Fruit fly (Drosophila melanogaster) whole organism, embryonic: Measurements from ENCODE around the gene CG12948.

Experiments used
- BEAF-32 ChIP-seq: fragments of 200-800 bp; sonication (Bioruptor generic); optimal IDR thresholded peaks from 3 replicates; lab custom pipeline; 2017; ENCODE audit warnings: missing biosample characterization, missing genetic modification characterization, mild to moderate bottlenecking, moderate library complexity, missing genetic modification reagents
- CG11085 ChIP-seq: fragments of 200-800 bp; sonication (Bioruptor generic); IDR thresholded peaks from 2 replicates; pipeline ENCODE4 v1.3.6; 2022; ENCODE audit warnings: missing biosample characterization, missing genetic modification characterization
- CG11398 ChIP-seq: fragments of 200-800 bp; sonication (Bioruptor generic); optimal IDR thresholded peaks from 2 replicates; lab custom pipeline; 2016; ENCODE audit warnings: missing biosample characterization, missing genetic modification characterization
- CG12071 ChIP-seq: fragments of 200-800 bp; sonication (Bioruptor generic); optimal IDR thresholded peaks from 3 replicates; lab custom pipeline; 2018; ENCODE audit warnings: missing biosample characterization, mild to moderate bottlenecking, missing genetic modification characterization
- CG12104 ChIP-seq: fragments of 200-800 bp; sonication (Bioruptor generic); optimal IDR thresholded peaks from 3 replicates; lab custom pipeline; 2016; ENCODE audit warnings: missing biosample characterization, missing genetic modification characterization
- CG14860 ChIP-seq: fragments of 200-800 bp; sonication (Bioruptor generic); IDR thresholded peaks from 3 replicates; pipeline ENCODE4 v1.3.6; 2022; ENCODE audit warnings: missing biosample characterization, missing genetic modification characterization; ENCODE audit not compliant: partially characterized antibody
- CG15514 ChIP-seq: fragments of 200-800 bp; sonication (Bioruptor generic); optimal IDR thresholded peaks from 3 replicates; lab custom pipeline; 2017; ENCODE audit warnings: missing biosample characterization, missing genetic modification characterization, mild to moderate bottlenecking, moderate library complexity, missing genetic modification reagents
- CG15696 ChIP-seq: fragments of 200-800 bp; sonication (Bioruptor generic); optimal IDR thresholded peaks from 2 replicates; lab custom pipeline; 2019; ENCODE audit warnings: missing biosample characterization, mild to moderate bottlenecking, missing genetic modification characterization, moderate library complexity
- CG2116 ChIP-seq: fragments of 200-800 bp; sonication (Bioruptor generic); optimal IDR thresholded peaks from 3 replicates; lab custom pipeline; 2018; ENCODE audit warnings: missing biosample characterization, mild to moderate bottlenecking, missing genetic modification characterization
- CG2129 ChIP-seq: fragments of 200-800 bp; sonication (Bioruptor generic); IDR thresholded peaks from 2 replicates; pipeline ENCODE4 v1.3.6; 2022; ENCODE audit warnings: missing biosample characterization, missing genetic modification characterization; ENCODE audit not compliant: partially characterized antibody
- CG31365 ChIP-seq: fragments of 200-800 bp; sonication (Bioruptor generic); optimal IDR thresholded peaks from 2 replicates; lab custom pipeline; 2018; ENCODE audit warnings: missing biosample characterization, mild to moderate bottlenecking, missing genetic modification characterization
- CG34422 ChIP-seq: fragments of 200-800 bp; sonication (Bioruptor generic); IDR thresholded peaks from 3 replicates; pipeline ENCODE4 v1.3.6; 2022; ENCODE audit warnings: missing biosample characterization, missing genetic modification characterization
- CG43689 ChIP-seq: fragments of 200-800 bp; sonication (Bioruptor generic); IDR thresholded peaks from 2 replicates; pipeline ENCODE4 v1.3.6; 2022; ENCODE audit warnings: missing biosample characterization, missing genetic modification characterization
- CG4820 ChIP-seq: fragments of 200-800 bp; sonication (Bioruptor generic); optimal IDR thresholded peaks from 3 replicates; lab custom pipeline; 2016; ENCODE audit warnings: missing biosample characterization, missing genetic modification characterization
- CG6791 ChIP-seq: fragments of 200-800 bp; sonication (Bioruptor generic); IDR thresholded peaks from 3 replicates; pipeline ENCODE4 v1.3.6; 2022; ENCODE audit warnings: missing biosample characterization, missing genetic modification characterization; ENCODE audit not compliant: partially characterized antibody
- CG7357 ChIP-seq: fragments of 200-800 bp; sonication (Bioruptor generic); IDR thresholded peaks from 3 replicates; pipeline ENCODE4 v1.3.6; 2022; ENCODE audit warnings: missing biosample characterization, missing genetic modification characterization
- CG7372 ChIP-seq: fragments of 200-800 bp; sonication (Bioruptor generic); IDR thresholded peaks from 2 replicates; pipeline ENCODE4 v1.3.6; 2022; ENCODE audit warnings: missing biosample characterization, missing genetic modification characterization
- CG7556 ChIP-seq: fragments of 200-800 bp; sonication (Bioruptor generic); optimal IDR thresholded peaks from 2 replicates; lab custom pipeline; 2017; ENCODE audit warnings: missing biosample characterization, mild to moderate bottlenecking, missing genetic modification characterization
- CG7963 ChIP-seq: fragments of 200-800 bp; sonication (Bioruptor generic); IDR thresholded peaks from 3 replicates; pipeline ENCODE4 v1.3.6; 2022; ENCODE audit warnings: missing biosample characterization, missing genetic modification characterization; ENCODE audit not compliant: partially characterized antibody
- CG9437 ChIP-seq: fragments of 200-800 bp; sonication (Bioruptor generic); optimal IDR thresholded peaks from 2 replicates; lab custom pipeline; 2018; ENCODE audit warnings: missing biosample characterization, mild to moderate bottlenecking, missing genetic modification characterization
- Chrac-16 ChIP-seq: fragments of 200-800 bp; sonication (Bioruptor generic); optimal IDR thresholded peaks from 3 replicates; lab custom pipeline; 2016; ENCODE audit warnings: missing biosample characterization, missing genetic modification characterization
- CrebB ChIP-seq: fragments of 200-800 bp; sonication (Bioruptor generic); optimal IDR thresholded peaks from 3 replicates; lab custom pipeline; 2018; ENCODE audit warnings: missing biosample characterization, mild to moderate bottlenecking, missing genetic modification characterization
- Dek ChIP-seq: fragments of 200-800 bp; sonication (Bioruptor generic); optimal IDR thresholded peaks from 3 replicates; lab custom pipeline; 2019; ENCODE audit warnings: missing biosample characterization, mild to moderate bottlenecking, missing genetic modification characterization, moderate library complexity
- Dll ChIP-seq: fragments of 200-800 bp; sonication (Bioruptor generic); IDR thresholded peaks from 4 replicates; pipeline ENCODE4 v1.3.6; 2022; ENCODE audit warnings: missing biosample characterization, missing genetic modification characterization; ENCODE audit not compliant: partially characterized antibody
- Dref ChIP-seq: fragments of 200-800 bp; sonication (Bioruptor generic); IDR thresholded peaks from 2 replicates; pipeline ENCODE4 v1.3.6; 2022; ENCODE audit warnings: missing biosample characterization, missing genetic modification characterization
- HHEX ChIP-seq: fragments of 200-800 bp; sonication (Bioruptor generic); optimal IDR thresholded peaks from 3 replicates; lab custom pipeline; 2017; ENCODE audit warnings: missing biosample characterization, mild to moderate bottlenecking, missing genetic modification characterization, missing genetic modification reagents
- HLH4C ChIP-seq: fragments of 200-800 bp; sonication (Bioruptor generic); IDR thresholded peaks from 3 replicates; pipeline ENCODE4 v1.3.6; 2022; ENCODE audit warnings: missing biosample characterization, missing genetic modification characterization; ENCODE audit not compliant: partially characterized antibody
- HLH54F ChIP-seq: fragments of 200-800 bp; sonication (Bioruptor generic); optimal IDR thresholded peaks from 3 replicates; lab custom pipeline; 2016; ENCODE audit warnings: missing biosample characterization, missing genetic modification characterization
- Kr ChIP-seq: fragments of 200-800 bp; sonication (Bioruptor generic); optimal IDR thresholded peaks from 2 replicates; lab custom pipeline; 2017; ENCODE audit warnings: missing biosample characterization, mild to moderate bottlenecking, missing genetic modification characterization
- Lhr ChIP-seq: fragments of 200-800 bp; sonication (Bioruptor generic); optimal IDR thresholded peaks from 3 replicates; lab custom pipeline; 2017; ENCODE audit warnings: mild to moderate bottlenecking, missing biosample characterization, missing genetic modification reagents, missing genetic modification characterization
- Opbp ChIP-seq: fragments of 200-800 bp; sonication (Bioruptor generic); IDR thresholded peaks from 3 replicates; pipeline ENCODE4 v1.3.6; 2022; ENCODE audit warnings: missing biosample characterization, missing genetic modification characterization; ENCODE audit not compliant: partially characterized antibody
- ase ChIP-seq: fragments of 200-800 bp; sonication (Bioruptor generic); IDR thresholded peaks from 3 replicates; pipeline ENCODE4 v1.3.6; 2022; ENCODE audit warnings: missing biosample characterization, missing genetic modification characterization
- bcd ChIP-seq: fragments of 200-800 bp; sonication (Bioruptor generic); optimal IDR thresholded peaks from 2 replicates; lab custom pipeline; 2017; ENCODE audit warnings: missing biosample characterization, mild to moderate bottlenecking, missing genetic modification characterization
- bigmax ChIP-seq: fragments of 200-800 bp; sonication (Bioruptor generic); optimal IDR thresholded peaks from 2 replicates; lab custom pipeline; 2018; ENCODE audit warnings: missing biosample characterization, mild to moderate bottlenecking, missing genetic modification characterization
- crol ChIP-seq: fragments of 200-800 bp; sonication (Bioruptor generic); IDR thresholded peaks from 2 replicates; pipeline ENCODE4 v1.3.6; 2022; ENCODE audit warnings: missing biosample characterization, missing genetic modification characterization
- crp ChIP-seq, 2 experiments: fragments of 200-800 bp; sonication (Bioruptor generic); optimal IDR thresholded peaks; 2 replicates in 1 of 2; 3 replicates in 1 of 2; lab custom pipeline; 2017; ENCODE audit warnings: missing biosample characterization in 2 of 2, missing genetic modification characterization in 2 of 2, mild to moderate bottlenecking in 1 of 2, moderate library complexity in 1 of 2
- ems ChIP-seq: fragments of 200-800 bp; sonication (Bioruptor generic); optimal IDR thresholded peaks from 3 replicates; lab custom pipeline; 2016; ENCODE audit warnings: missing biosample characterization, missing genetic modification characterization
- ewg ChIP-seq: fragments of 200-800 bp; sonication (Bioruptor generic); optimal IDR thresholded peaks from 3 replicates; lab custom pipeline; 2017; ENCODE audit warnings: mild to moderate bottlenecking, missing biosample characterization, missing genetic modification reagents, missing genetic modification characterization
- exex ChIP-seq: fragments of 200-800 bp; sonication (Bioruptor generic); optimal IDR thresholded peaks from 4 replicates; lab custom pipeline; 2018; ENCODE audit warnings: missing biosample characterization, mild to moderate bottlenecking, missing genetic modification characterization, moderate library complexity
- fd96Cb ChIP-seq: fragments of 200-800 bp; sonication (Bioruptor generic); optimal IDR thresholded peaks from 2 replicates; lab custom pipeline; 2018; ENCODE audit warnings: missing biosample characterization, mild to moderate bottlenecking, missing genetic modification characterization, moderate library complexity
- hbn ChIP-seq: fragments of 200-800 bp; sonication (Bioruptor generic); IDR thresholded peaks from 2 replicates; pipeline ENCODE4 v1.3.6; 2022; ENCODE audit warnings: missing biosample characterization, missing genetic modification characterization; ENCODE audit not compliant: partially characterized antibody
- ken ChIP-seq: fragments of 200-800 bp; sonication (Bioruptor generic); IDR thresholded peaks from 3 replicates; pipeline ENCODE4 v1.3.6; 2022; ENCODE audit warnings: missing biosample characterization, missing genetic modification characterization
- otp ChIP-seq: fragments of 200-800 bp; sonication (Bioruptor generic); IDR thresholded peaks from 3 replicates; pipeline ENCODE4, ENCODE4 v1.3.6; 2022; ENCODE audit warnings: missing biosample characterization, missing genetic modification characterization
- scrt ChIP-seq: fragments of 200-800 bp; sonication (Bioruptor generic); optimal IDR thresholded peaks from 2 replicates; lab custom pipeline; 2018; ENCODE audit warnings: missing biosample characterization, mild to moderate bottlenecking, missing genetic modification characterization, moderate library complexity
- stwl ChIP-seq: fragments of 200-800 bp; sonication (Bioruptor generic); optimal IDR thresholded peaks from 3 replicates; lab custom pipeline; 2018; ENCODE audit warnings: missing biosample characterization, mild to moderate bottlenecking, missing genetic modification characterization, moderate library complexity
- tin ChIP-seq: fragments of 200-800 bp; sonication (Bioruptor generic); optimal IDR thresholded peaks from 3 replicates; lab custom pipeline; 2016; ENCODE audit warnings: missing biosample characterization, missing genetic modification characterization
- tna ChIP-seq: fragments of 200-800 bp; sonication (Bioruptor generic); IDR thresholded peaks from 2 replicates; pipeline ENCODE4 v1.3.6; 2022; ENCODE audit warnings: missing biosample characterization, missing genetic modification characterization; ENCODE audit not compliant: partially characterized antibody
- zen2 ChIP-seq: fragments of 200-800 bp; sonication (Bioruptor generic); IDR thresholded peaks from 3 replicates; pipeline ENCODE4 v1.3.6; 2022; ENCODE audit warnings: missing biosample characterization, missing genetic modification characterization; ENCODE audit not compliant: partially characterized antibody

CG12948 gene

dm6 chr3R:9756187-9756586, 8.6 kb upstream of the CG12948 start, which contains the start of the genes Alg12 and Rpt3R (continued):
- TF ChIP-seq exex (tag; lab: Kevin White, UChicago) (no peak), Kr (GFP tag; lab: Kevin White, UChicago) (no peak), Lhr (no peak), CG34422 (GFP tag; lab: Robert Waterston, UW) (no peak), bigmax (GFP tag; lab: Kevin White, UChicago) (no peak), hbn (GFP tag; lab: Robert Waterston, UW) (peak; percentile 62; the same call in 1 of the 2 replicates), CG15696 (tag; lab: Kevin White, UChicago) (no peak), CG43689 (GFP tag; lab: Robert Waterston, UW) (no peak), Dek (tag; lab: Kevin White, UChicago) (no peak), stwl (peak; percentile 29), CG15514 (peak; percentile 54), CG2116 (peak; percentile 56), CG14860 (GFP tag; lab: Robert Waterston, UW) (0 out of 3 replicates have a peak, but pooled peaks have one; percentile 30), CrebB (tag; lab: Kevin White, UChicago) (no peak), CG11398 (GFP tag; lab: Kevin White, UChicago) (no peak), ems (GFP tag; lab: Kevin White, UChicago) (no peak), HLH54F (GFP tag; lab: Kevin White, UChicago) (no peak), CG9437 (GFP tag; lab: Kevin White, UChicago) (no peak), otp (GFP tag; lab: Robert Waterston, UW) (no peak), CG12104 (GFP tag; lab: Kevin White, UChicago) (no peak), ewg (GFP tag; lab: Kevin White, UChicago) (no peak), Chrac-16 (GFP tag; lab: Kevin White, UChicago) (no peak)
- TF ChIP-seq, all 482 proteins: peak for 39

- TF ChIP-seq CG7357 (GFP tag; lab: Robert Waterston, UW) (no peak), CG12071 (GFP tag; lab: Kevin White, UChicago) (no peak), ase (GFP tag; lab: Robert Waterston, UW) (no peak), tin (GFP tag; lab: Kevin White, UChicago) (no peak), bcd (GFP tag; lab: Kevin White, UChicago) (no peak), ken (GFP tag; lab: Robert Waterston, UW) (no peak), crol (GFP tag; lab: Robert Waterston, UW) (peak; percentile 77), CG7372 (GFP tag; lab: Robert Waterston, UW) (no peak), CG7556 (GFP tag; lab: Kevin White, UChicago) (no peak), Dll (GFP tag; lab: Robert Waterston, UW) (peak; percentile 48; the same call in 1 of the 4 replicates), HLH4C (peak; percentile 64), CG4820 (no peak), crp (GFP tag; optimal IDR thresholded peaks at IDR 0.05; lab: Kevin White, UChicago) (peak; percentile 39 to 91), CG14860 (GFP tag; lab: Robert Waterston, UW) (peak; percentile 33; the same call in 1 of the 3 replicates), fd96Cb (tag; lab: Kevin White, UChicago) (no peak), HHEX (GFP tag; lab: Kevin White, UChicago) (no peak), zen2 (0 out of 3 replicates have a peak, but pooled peaks have one; percentile 7), BEAF-32 (GFP tag; lab: Kevin White, UChicago) (peak; percentile 38), Dref (GFP tag; lab: Robert Waterston, UW) (peak; percentile 83), CG7963 (0 out of 3 replicates have a peak, but pooled peaks have one; percentile 48), CG6791 (GFP tag; lab: Robert Waterston, UW) (peak; percentile 61; the same call in 2 of the 3 replicates), Opbp (peak; percentile 52; the same call in 1 of the 3 replicates), scrt (GFP tag; lab: Kevin White, UChicago) (peak; percentile 34), tna (GFP tag; lab: Robert Waterston, UW) (peak; percentile 36; the same call in 1 of the 2 replicates), CG2129 (GFP tag; lab: Robert Waterston, UW) (0 out of 2 replicates have a peak, but pooled peaks have one; percentile 14), CG31365 (tag; lab: Kevin White, UChicago) (no peak), CG11085 (GFP tag; lab: Robert Waterston, UW) (peak; percentile 9; the same call in 1 of the 2 replicates)
Measured at dm6 chr3R:9754487-9754886, 6.9 kb upstream of the CG12948 start, which contains the start of gene Tti1. Tti1 (minus strand) TSS chr3R:9754686.
